Fruit fly (Drosophila melanogaster): ENCODE measurements around the gene nan.

- TF ChIP-seq cnc (optimal IDR thresholded peaks at IDR 0.05) (no peak), CG5204 (GFP tag; optimal IDR thresholded peaks at IDR 0.05) (no peak), tj (GFP tag; optimal IDR thresholded peaks at IDR 0.05) (no peak), bab1 (GFP tag; optimal IDR thresholded peaks at IDR 0.05) (no peak), CG33017 (tag; optimal IDR thresholded peaks at IDR 0.05) (no peak), pad (GFP tag; optimal IDR thresholded peaks at IDR 0.05) (no peak), toe (GFP tag; optimal IDR thresholded peaks at IDR 0.05) (no peak), Clk (GFP tag; optimal IDR thresholded peaks at IDR 0.05) (no peak), CG14711 (tag; optimal IDR thresholded peaks at IDR 0.05) (no peak)
These were observed 36.8 kb downstream of the nan start for dm6 chr3L:14152608-14153007.
